Worm (Caenorhabditis elegans): Measurements from ENCODE around the gene par-3.

The par-3 gene

ce11 chrIII:5697963-5698730, 34.1 kb downstream of the par-3 start, which contains the start of the genes lgg-3 and rgs-5 (continued):
- TF ChIP-seq lsy-27 (tag; optimal IDR thresholded peaks at IDR 0.05; ENCODE audit: borderline replicate concordance, insufficient read depth) (no peak), D2030.7 (GFP tag; IDR thresholded peaks at IDR 0.05) (peak; percentile 58), nhr-80 (tag; optimal IDR thresholded peaks at IDR 0.05) (peak; percentile 12), bed-2 (GFP tag; IDR thresholded peaks at IDR 0.05) (no peak), ceh-100 (GFP tag; IDR thresholded peaks at IDR 0.05) (no peak), rcor-1 (GFP tag; IDR thresholded peaks at IDR 0.05) (peak; percentile 39; the same call in 1 of the 2 replicates), lin-35 (GFP tag; optimal IDR thresholded peaks at IDR 0.05) (peak in 1 of 3 experiments; percentile 30), Y67H2A.10 (GFP tag; conservative IDR thresholded peaks at IDR 0.05) (no peak), snpc-4 (GFP tag; optimal IDR thresholded peaks at IDR 0.05) (no peak), snpc-4 (tag; optimal IDR thresholded peaks at IDR 0.05) (peak; percentile 5 to 81 (median 31)), lir-1 (GFP tag; conservative IDR thresholded peaks at IDR 0.05) (no peak), dox-1 (GFP tag; IDR thresholded peaks at IDR 0.05) (no peak; the same call in 1 of the 2 replicates), B0336.3 (GFP tag; IDR thresholded peaks at IDR 0.05) (no peak), hlh-12 (tag; optimal IDR thresholded peaks at IDR 0.05) (no peak), mxl-1 (tag; optimal IDR thresholded peaks at IDR 0.05) (no peak), ztf-18 (tag; optimal IDR thresholded peaks at IDR 0.05) (peak; percentile 72), die-1 (tag; optimal IDR thresholded peaks at IDR 0.05) (no peak), egl-44 (GFP tag; IDR thresholded peaks at IDR 0.05) (no peak), ztf-22 (GFP tag; optimal IDR thresholded peaks at IDR 0.05) (no peak), ceh-58 (GFP tag; IDR thresholded peaks at IDR 0.05) (no peak), B0035.1 (tag; optimal IDR thresholded peaks at IDR 0.05) (no peak), efl-1 (GFP tag; optimal IDR thresholded peaks at IDR 0.05) (peak; percentile 62), ceh-79 (tag; optimal IDR thresholded peaks at IDR 0.05) (no peak), ZK185.1 (tag; optimal IDR thresholded peaks at IDR 0.05; ENCODE audit: poor library complexity, severe bottlenecking) (no peak), F10E7.11 (tag; optimal IDR thresholded peaks at IDR 0.05) (no peak), unc-130 (GFP tag; optimal IDR thresholded peaks at IDR 0.05) (peak; percentile 37), F33H1.4 (GFP tag; IDR thresholded peaks at IDR 0.05) (peak; percentile 85), egl-18 (GFP tag; IDR thresholded peaks at IDR 0.05) (no peak), C06A6.2 (GFP tag; conservative IDR thresholded peaks at IDR 0.05) (no peak), nfya-1 (tag; optimal IDR thresholded peaks at IDR 0.05; ENCODE audit: borderline replicate concordance, insufficient read depth) (no peak), atf-7 (tag; optimal IDR thresholded peaks at IDR 0.05) (no peak), attf-3 (GFP tag; conservative IDR thresholded peaks at IDR 0.05) (no peak), rpc-1 (optimal IDR thresholded peaks at IDR 0.05) (no peak), rpc-1 (tag; optimal IDR thresholded peaks at IDR 0.05) (no peak), ztf-28 (GFP tag; IDR thresholded peaks at IDR 0.05) (no peak), chd-7 (tag; optimal IDR thresholded peaks at IDR 0.05) (no peak), aptf-2 (GFP tag; conservative IDR thresholded peaks at IDR 0.05) (no peak), tlf-1 (GFP tag; optimal IDR thresholded peaks at IDR 0.05) (peak; percentile 44), attf-6 (GFP tag; IDR thresholded peaks at IDR 0.05) (no peak), zfh-2 (GFP tag; conservative IDR thresholded peaks at IDR 0.05) (no peak), ets-4 (GFP tag; optimal IDR thresholded peaks at IDR 0.05) (no peak), dpff-1 (tag; optimal IDR thresholded peaks at IDR 0.05) (no peak), mes-4 (tag; optimal IDR thresholded peaks at IDR 0.05) (no peak), T07F8.4 (tag; optimal IDR thresholded peaks at IDR 0.05) (no peak), madf-6 (GFP tag; IDR thresholded peaks at IDR 0.05) (peak; percentile 88), nhr-90 (tag; optimal IDR thresholded peaks at IDR 0.05) (no peak), sdz-38 (tag; optimal IDR thresholded peaks at IDR 0.05) (no peak), cebp-1 (GFP tag; IDR thresholded peaks at IDR 0.05) (0 out of 2 replicates have a peak, but pooled peaks have one; percentile 11), cebp-1 (tag; optimal IDR thresholded peaks at IDR 0.05) (peak; percentile 15)
